Worm (Caenorhabditis elegans) whole organism, L2 larva: ENCODE data around the gene srz-100.

Experiments
- ama-1 ChIP-seq: fragments of 150-350 bp; optimal IDR thresholded peaks from 2 replicates; lab custom pipeline; 2018; ENCODE audit warnings: inconsistent platforms
- ceh-16 ChIP-seq: fragments of 150-350 bp; optimal IDR thresholded peaks from 2 replicates; lab custom pipeline; 2014; ENCODE audit warnings: missing biosample characterization, missing genetic modification characterization
- ceh-82 ChIP-seq: fragments of 150-350 bp; optimal IDR thresholded peaks from 2 replicates; lab custom pipeline; 2014; ENCODE audit warnings: missing biosample characterization, missing genetic modification characterization
- egl-27 ChIP-seq: sonication (generic microtip); optimal IDR thresholded peaks from 3 replicates; lab custom pipeline; 2017; ENCODE audit warnings: missing biosample characterization, missing genetic modification reagents, missing genetic modification characterization
- lin-39 ChIP-seq: fragments of 150-350 bp; optimal IDR thresholded peaks from 2 replicates; lab custom pipeline; 2014; ENCODE audit warnings: missing biosample characterization, missing genetic modification reagents, missing genetic modification characterization
- nhr-237 ChIP-seq: fragments of 150-350 bp; optimal IDR thresholded peaks from 2 replicates; lab custom pipeline; 2014; ENCODE audit warnings: missing biosample characterization, missing genetic modification characterization
- unc-55 ChIP-seq: fragments of 150-350 bp; sonication (generic microtip); optimal IDR thresholded peaks from 3 replicates; lab custom pipeline; 2014; ENCODE audit warnings: missing biosample characterization, missing genetic modification reagents, missing genetic modification characterization

DNA sequence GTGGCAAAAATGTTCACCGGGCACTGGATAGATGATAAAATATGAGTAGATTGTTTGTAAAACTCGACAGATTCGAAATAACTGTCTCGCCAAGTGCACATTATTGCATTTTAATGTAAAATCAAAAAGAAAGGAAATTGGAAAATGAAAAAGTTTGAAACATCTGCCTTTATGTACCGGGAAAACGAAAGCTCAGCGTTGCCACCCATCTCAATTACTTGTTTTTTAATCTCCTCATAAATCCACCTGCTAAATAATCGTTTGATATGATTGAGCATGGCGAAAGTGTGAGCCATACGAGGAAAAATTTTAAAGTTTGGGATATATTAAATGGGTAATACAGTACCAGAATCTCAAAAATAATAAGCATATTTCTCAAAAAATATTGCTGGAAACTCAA lies 15.1 kb upstream of the srz-100 start, which contains the start of gene srh-137:
- no peak for TF ChIP-seq ceh-16 (tag; lab: Kevin White, UChicago)
- no peak for TF ChIP-seq unc-55 (GFP tag; lab: Kevin White, UChicago)
- no peak for TF ChIP-seq ceh-82
- no peak for TF ChIP-seq ama-1 (lab: Kevin White, UChicago)
- TF ChIP-seq egl-27 (tag; lab: Kevin White, UChicago) = no peak
- no peak for TF ChIP-seq nhr-237 (tag; lab: Kevin White, UChicago)
- no peak for TF ChIP-seq lin-39 (tag; lab: Kevin White, UChicago)
